Fruit fly (Drosophila melanogaster) whole organism, pupa: Measurements from ENCODE around the gene Tbc1d8-9.
A peak's percentile ranks its signal among the peaks of the same experiment; 100 is the strongest.

Source experiments
- CG10348 ChIP-seq: fragments of 200-800 bp; sonication (Bioruptor generic); IDR thresholded peaks from 2 replicates; pipeline ENCODE4 v1.3.6; 2022; ENCODE audit warnings: missing biosample characterization, missing genetic modification characterization
- CG12605 ChIP-seq: fragments of 200-800 bp; sonication (Bioruptor generic); IDR thresholded peaks from 2 replicates; pipeline ENCODE4 v1.3.6; 2022; ENCODE audit warnings: missing biosample characterization, missing genetic modification characterization
- CG13204 ChIP-seq: fragments of 200-800 bp; sonication (Bioruptor generic); optimal IDR thresholded peaks from 2 replicates; lab custom pipeline; 2018; ENCODE audit warnings: missing biosample characterization, mild to moderate bottlenecking, missing genetic modification characterization, moderate library complexity
- CG14655 ChIP-seq: fragments of 200-800 bp; sonication (Bioruptor generic); optimal IDR thresholded peaks from 3 replicates; lab custom pipeline; 2017; ENCODE audit warnings: mild to moderate bottlenecking, missing biosample characterization, missing genetic modification reagents, missing genetic modification characterization
- CG15710 ChIP-seq: fragments of 200-800 bp; sonication (Bioruptor generic); optimal IDR thresholded peaks from 2 replicates; lab custom pipeline; 2018; ENCODE audit warnings: missing biosample characterization, mild to moderate bottlenecking, missing genetic modification characterization, moderate library complexity
- CG17806 ChIP-seq: fragments of 200-800 bp; sonication (Bioruptor generic); optimal IDR thresholded peaks from 2 replicates; lab custom pipeline; 2018; ENCODE audit warnings: missing biosample characterization, mild to moderate bottlenecking, missing genetic modification characterization, moderate library complexity
- CG32121 ChIP-seq: fragments of 200-800 bp; sonication (Bioruptor generic); IDR thresholded peaks from 2 replicates; pipeline ENCODE4 v1.3.6; 2022; ENCODE audit warnings: missing biosample characterization, missing genetic modification characterization
- CG34367 ChIP-seq: fragments of 200-800 bp; sonication (Bioruptor generic); optimal IDR thresholded peaks from 2 replicates; lab custom pipeline; 2018; ENCODE audit warnings: missing biosample characterization, mild to moderate bottlenecking, missing genetic modification characterization
- CG4496 ChIP-seq: fragments of 200-800 bp; sonication (Bioruptor generic); IDR thresholded peaks from 3 replicates; pipeline ENCODE4 v1.3.6; 2022; ENCODE audit warnings: missing biosample characterization, missing genetic modification characterization
- CG8159 ChIP-seq: fragments of 200-800 bp; sonication (Bioruptor generic); optimal IDR thresholded peaks from 3 replicates; lab custom pipeline; 2018; ENCODE audit warnings: missing biosample characterization, mild to moderate bottlenecking, missing genetic modification characterization, moderate library complexity
- CG8301 ChIP-seq: fragments of 200-800 bp; sonication (Bioruptor generic); optimal IDR thresholded peaks from 2 replicates; lab custom pipeline; 2018; ENCODE audit warnings: missing biosample characterization, mild to moderate bottlenecking, missing genetic modification characterization
- CG9948 ChIP-seq: fragments of 200-800 bp; sonication (Bioruptor generic); optimal IDR thresholded peaks from 2 replicates; lab custom pipeline; 2018; ENCODE audit warnings: missing biosample characterization, mild to moderate bottlenecking, missing genetic modification characterization, moderate library complexity
- D1 ChIP-seq: fragments of 200-800 bp; sonication (Bioruptor generic); optimal IDR thresholded peaks from 2 replicates; lab custom pipeline; 2018; ENCODE audit warnings: missing biosample characterization, mild to moderate bottlenecking, missing genetic modification characterization, moderate library complexity
- EcR ChIP-seq: fragments of 200-800 bp; sonication (Bioruptor generic); optimal IDR thresholded peaks from 3 replicates; lab custom pipeline; 2019; ENCODE audit warnings: missing biosample characterization, missing genetic modification characterization, mild to moderate bottlenecking, moderate library complexity, missing genetic modification reagents
- Ets98B ChIP-seq: fragments of 200-800 bp; sonication (Bioruptor generic); IDR thresholded peaks from 2 replicates; pipeline ENCODE4 v1.3.6; 2022; ENCODE audit warnings: missing biosample characterization, missing genetic modification characterization
- Pif1A ChIP-seq: fragments of 200-800 bp; sonication (Bioruptor generic); optimal IDR thresholded peaks from 3 replicates; lab custom pipeline; 2016; ENCODE audit warnings: missing biosample characterization, missing genetic modification characterization
- Pif1B ChIP-seq: fragments of 200-800 bp; sonication (Bioruptor generic); optimal IDR thresholded peaks from 3 replicates; lab custom pipeline; 2016; ENCODE audit warnings: missing biosample characterization, missing genetic modification characterization
- Snoo ChIP-seq: fragments of 200-800 bp; sonication (Bioruptor generic); optimal IDR thresholded peaks from 3 replicates; lab custom pipeline; 2017; ENCODE audit warnings: missing biosample characterization, mild to moderate bottlenecking, missing genetic modification characterization, inconsistent platforms
- fd96Ca ChIP-seq: fragments of 200-800 bp; sonication (Bioruptor generic); IDR thresholded peaks from 3 replicates; pipeline ENCODE4 v1.3.6; 2022; ENCODE audit warnings: missing biosample characterization, missing genetic modification characterization
- gl ChIP-seq: fragments of 200-800 bp; sonication (Bioruptor generic); optimal IDR thresholded peaks from 2 replicates; lab custom pipeline; 2018; ENCODE audit warnings: missing biosample characterization, mild to moderate bottlenecking, missing genetic modification characterization
- rn ChIP-seq: fragments of 200-800 bp; sonication (Bioruptor generic); IDR thresholded peaks from 2 replicates; pipeline ENCODE4 v1.3.6; 2022; ENCODE audit warnings: missing biosample characterization, missing genetic modification characterization

Tbc1d8-9 gene

dm6 chr3L:21319957-21320356 is 23.6 kb downstream of the Tbc1d8-9 start:
- no peak for TF ChIP-seq Pif1A (GFP tag; lab: Kevin White, UChicago)
- TF ChIP-seq Ets98B: no peak
- no peak for TF ChIP-seq CG4496
- TF ChIP-seq CG9948: no peak
- no peak for TF ChIP-seq CG14655 (GFP tag; lab: Kevin White, UChicago)
- TF ChIP-seq CG32121: no peak
- no peak for TF ChIP-seq CG13204 (GFP tag; lab: Kevin White, UChicago)
- no peak for TF ChIP-seq D1
- TF ChIP-seq rn (GFP tag; lab: Robert Waterston, UW): no peak
- TF ChIP-seq CG8159 (tag; lab: Kevin White, UChicago): no peak
- no peak for TF ChIP-seq EcR
- no peak for TF ChIP-seq CG8301 (tag; lab: Kevin White, UChicago)
- no peak for TF ChIP-seq CG12605 (GFP tag; lab: Robert Waterston, UW)

DNA sequence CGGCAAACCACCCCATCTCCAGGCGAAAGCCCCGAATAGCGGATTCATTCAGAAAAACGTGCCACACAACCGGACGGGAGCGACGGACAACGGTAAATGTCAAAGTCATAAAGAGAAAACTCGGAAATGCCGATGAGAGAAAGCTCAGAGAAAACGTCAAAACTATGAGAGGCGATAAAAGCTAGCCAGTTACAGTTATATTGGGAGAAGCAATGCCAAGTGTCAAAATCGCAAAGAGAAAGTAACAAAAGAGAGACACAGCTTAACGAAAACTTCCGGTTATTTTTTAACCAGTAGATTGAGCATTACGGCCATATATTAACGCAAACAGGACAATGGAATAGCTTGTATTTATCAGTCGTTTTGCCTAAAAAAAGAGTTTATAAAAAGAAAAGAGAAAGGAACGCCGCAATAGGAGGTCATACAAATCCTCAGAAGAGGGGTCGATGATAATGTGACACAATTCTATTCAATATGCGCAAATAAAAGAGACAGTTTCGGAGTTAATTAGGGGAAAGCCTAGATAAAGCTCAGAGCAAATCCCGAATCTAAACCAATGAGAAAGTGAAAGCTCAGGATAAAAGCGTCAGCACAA is 24.1 kb downstream of the Tbc1d8-9 start:
- TF ChIP-seq CG32121 (no peak), rn (GFP tag; lab: Robert Waterston, UW) (no peak), CG10348 (GFP tag; lab: Robert Waterston, UW) (no peak), D1 (no peak), CG12605 (GFP tag; lab: Robert Waterston, UW) (no peak), CG34367 (no peak), CG14655 (GFP tag; lab: Kevin White, UChicago) (no peak), CG13204 (GFP tag; lab: Kevin White, UChicago) (no peak), CG8159 (tag; lab: Kevin White, UChicago) (no peak), CG17806 (tag; lab: Kevin White, UChicago) (no peak), CG9948 (no peak), Snoo (tag; lab: Kevin White, UChicago) (no peak), Pif1A (GFP tag; lab: Kevin White, UChicago) (no peak), EcR (no peak), Ets98B (no peak), CG15710 (tag; lab: Kevin White, UChicago) (no peak), Pif1B (GFP tag; lab: Kevin White, UChicago) (no peak)

- no peak for TF ChIP-seq CG15710 (tag; lab: Kevin White, UChicago)
- TF ChIP-seq CG12605 (GFP tag; lab: Robert Waterston, UW): no peak
- TF ChIP-seq gl (tag; lab: Kevin White, UChicago): no peak
- no peak for TF ChIP-seq CG34367
- TF ChIP-seq CG4496: no peak
- no peak for TF ChIP-seq CG32121
- TF ChIP-seq Snoo (tag; lab: Kevin White, UChicago): no peak
- TF ChIP-seq CG17806 (tag; lab: Kevin White, UChicago): no peak
- TF ChIP-seq D1: no peak
- TF ChIP-seq EcR: no peak
- no peak for TF ChIP-seq CG14655 (GFP tag; lab: Kevin White, UChicago)
These were observed 25.0 kb downstream of the Tbc1d8-9 start, which contains the start of gene Rab26 for dm6 chr3L:21318474-21318873. Rab26 (plus strand) TSS chr3L:21318774.

DNA sequence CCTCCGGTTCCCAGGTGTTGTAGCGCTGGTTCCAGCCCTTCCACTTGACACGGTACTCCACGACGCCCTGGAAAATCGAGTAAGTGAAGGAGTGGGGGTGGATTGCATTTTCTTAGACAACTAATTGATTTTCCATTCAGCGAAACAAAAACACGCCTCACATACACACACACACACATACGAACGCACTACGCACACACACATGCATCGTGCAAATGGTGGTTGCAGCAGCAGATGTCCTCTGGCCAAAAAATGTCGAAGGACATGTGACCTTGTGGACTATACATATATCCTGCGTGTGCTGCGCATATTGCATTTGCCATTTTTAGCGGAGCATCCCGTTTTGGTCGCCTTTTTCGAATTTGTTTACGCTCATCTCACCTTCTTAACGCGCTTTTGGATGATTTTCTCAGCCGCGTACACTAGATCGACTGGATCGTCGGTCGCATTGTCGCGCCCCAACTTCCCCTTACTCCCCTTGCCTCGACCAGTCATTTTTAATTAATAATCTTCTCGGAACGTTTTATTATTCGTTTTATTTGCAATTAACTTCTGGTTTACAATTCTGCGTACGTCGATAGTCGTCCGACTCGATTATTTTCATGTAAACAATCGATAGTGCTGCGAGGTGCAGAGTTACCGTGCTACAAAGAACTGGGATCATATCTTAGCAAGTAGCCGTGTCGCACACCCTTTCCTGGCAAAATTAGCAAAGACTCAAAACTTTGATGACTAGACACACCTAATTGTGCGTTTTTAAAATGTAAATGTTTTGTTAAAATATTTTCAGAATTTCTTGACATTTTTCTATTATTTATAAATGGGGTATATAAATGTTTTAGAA is 25.9 kb downstream of the Tbc1d8-9 start, which contains the start of gene Pc:
Gene Pc, minus strand, starts transcription at position 605 of the 844 bp plus-strand sequence.
- TF ChIP-seq CG8301 (tag; lab: Kevin White, UChicago): no peak
- TF ChIP-seq D1: peak; percentile 66
- TF ChIP-seq gl (tag; lab: Kevin White, UChicago): no peak
- no peak for TF ChIP-seq rn (GFP tag; lab: Robert Waterston, UW)
- TF ChIP-seq CG8159 (tag; lab: Kevin White, UChicago): peak; percentile 1
- TF ChIP-seq CG17806 (tag; lab: Kevin White, UChicago): no peak
- TF ChIP-seq Ets98B: no peak
- TF ChIP-seq CG14655 (GFP tag; lab: Kevin White, UChicago): no peak
- TF ChIP-seq fd96Ca (GFP tag; lab: Robert Waterston, UW): no peak

DNA sequence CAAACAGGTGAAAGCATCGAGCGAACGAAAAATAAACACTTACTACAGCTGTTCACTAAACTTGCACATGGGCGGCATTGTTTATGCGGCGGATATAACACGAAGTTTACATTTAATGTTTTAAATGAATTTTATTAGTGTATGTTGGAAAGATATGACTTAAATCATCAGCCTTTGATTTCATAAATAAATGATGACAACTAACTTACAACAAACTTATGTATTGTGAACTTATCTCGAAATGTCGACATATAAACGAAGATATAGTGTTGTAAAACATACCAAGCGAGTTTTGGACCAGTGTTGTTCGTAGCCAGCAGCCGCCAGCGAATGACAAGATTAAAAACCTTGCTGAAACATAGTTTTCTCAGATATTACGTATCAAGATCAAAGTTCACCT is 39.1 kb downstream of the Tbc1d8-9 start, which contains the start of the genes CG11309 and CG7632:
Gene CG11309, minus strand, starts transcription at position 259 of the 400 bp plus-strand sequence.
Gene CG7632, plus strand, starts transcription at position 298 of the 400 bp plus-strand sequence.
- peak; percentile 99 for TF ChIP-seq Snoo (tag; lab: Kevin White, UChicago)
- TF ChIP-seq CG4496: peak; percentile 99
- peak; percentile 100 for TF ChIP-seq CG15710 (tag; lab: Kevin White, UChicago)
- TF ChIP-seq rn (GFP tag; lab: Robert Waterston, UW): peak; percentile 96
- peak; percentile 99 for TF ChIP-seq CG8301 (tag; lab: Kevin White, UChicago)
- TF ChIP-seq CG13204 (GFP tag; lab: Kevin White, UChicago): peak; percentile 99
- peak; percentile 99 for TF ChIP-seq gl (tag; lab: Kevin White, UChicago)
- TF ChIP-seq CG34367: peak; percentile 100
- TF ChIP-seq CG32121: peak; percentile 99
- TF ChIP-seq EcR: peak; percentile 87
- peak; percentile 100 for TF ChIP-seq CG8159 (tag; lab: Kevin White, UChicago)
- peak; percentile 100 for TF ChIP-seq Pif1A (GFP tag; lab: Kevin White, UChicago)
- peak; percentile 100 for TF ChIP-seq CG17806 (tag; lab: Kevin White, UChicago)
- TF ChIP-seq CG14655 (GFP tag; lab: Kevin White, UChicago): peak; percentile 99
- TF ChIP-seq fd96Ca (GFP tag; lab: Robert Waterston, UW): peak; percentile 97
- peak; percentile 71; the same call in 1 of the 2 replicates for TF ChIP-seq CG10348 (GFP tag; lab: Robert Waterston, UW)
- TF ChIP-seq CG12605 (GFP tag; lab: Robert Waterston, UW): peak; percentile 100
- peak; percentile 99 for TF ChIP-seq Pif1B (GFP tag; lab: Kevin White, UChicago)
- peak; percentile 99 for TF ChIP-seq D1
- TF ChIP-seq CG9948: peak; percentile 99
- TF ChIP-seq Ets98B: peak; percentile 99
